Fruit fly (Drosophila melanogaster) whole organism, adult: Measurements from ENCODE around the gene kek3.

Experiments
- CG12768 ChIP-seq: fragments of 200-800 bp; sonication (Bioruptor generic); optimal IDR thresholded peaks from 2 replicates; lab custom pipeline; 2017; ENCODE audit warnings: missing biosample characterization, missing genetic modification characterization, mild to moderate bottlenecking, moderate library complexity, missing genetic modification reagents
- CG14711 ChIP-seq: fragments of 200-800 bp; sonication (Bioruptor generic); optimal IDR thresholded peaks from 2 replicates; lab custom pipeline; 2018; ENCODE audit warnings: missing biosample characterization, mild to moderate bottlenecking, missing genetic modification characterization, moderate library complexity
- CG5204 ChIP-seq: fragments of 200-800 bp; sonication (Bioruptor generic); optimal IDR thresholded peaks from 2 replicates; lab custom pipeline; 2016; ENCODE audit warnings: missing biosample characterization, missing genetic modification characterization
- CG7045 ChIP-seq: fragments of 200-800 bp; sonication (Bioruptor generic); optimal IDR thresholded peaks from 2 replicates; lab custom pipeline; 2017; ENCODE audit warnings: missing biosample characterization, mild to moderate bottlenecking, missing genetic modification characterization
- CG7101 ChIP-seq: fragments of 200-800 bp; sonication (Bioruptor generic); optimal IDR thresholded peaks from 2 replicates; lab custom pipeline; 2018; ENCODE audit warnings: missing biosample characterization, mild to moderate bottlenecking, missing genetic modification characterization, moderate library complexity
- Crg-1 ChIP-seq: fragments of 200-800 bp; sonication (Bioruptor generic); optimal IDR thresholded peaks from 2 replicates; lab custom pipeline; 2016; ENCODE audit warnings: missing biosample characterization, missing genetic modification characterization
- Hr96 ChIP-seq: fragments of 200-800 bp; sonication (Bioruptor generic); optimal IDR thresholded peaks from 2 replicates; lab custom pipeline; 2016; ENCODE audit warnings: missing biosample characterization, missing genetic modification characterization
- bab1 ChIP-seq: fragments of 200-800 bp; sonication (Bioruptor generic); optimal IDR thresholded peaks from 3 replicates; lab custom pipeline; 2019; ENCODE audit warnings: missing biosample characterization, mild to moderate bottlenecking, missing genetic modification characterization, moderate library complexity
- cnc ChIP-seq, 2 experiments: fragments of >200 bp; optimal IDR thresholded peaks; 2 replicates each; lab custom pipeline; 2017
- tj ChIP-seq: fragments of 200-800 bp; sonication (Bioruptor generic); optimal IDR thresholded peaks from 3 replicates; lab custom pipeline; 2017; ENCODE audit warnings: missing biosample characterization, mild to moderate bottlenecking, missing genetic modification characterization, moderate library complexity

DNA sequence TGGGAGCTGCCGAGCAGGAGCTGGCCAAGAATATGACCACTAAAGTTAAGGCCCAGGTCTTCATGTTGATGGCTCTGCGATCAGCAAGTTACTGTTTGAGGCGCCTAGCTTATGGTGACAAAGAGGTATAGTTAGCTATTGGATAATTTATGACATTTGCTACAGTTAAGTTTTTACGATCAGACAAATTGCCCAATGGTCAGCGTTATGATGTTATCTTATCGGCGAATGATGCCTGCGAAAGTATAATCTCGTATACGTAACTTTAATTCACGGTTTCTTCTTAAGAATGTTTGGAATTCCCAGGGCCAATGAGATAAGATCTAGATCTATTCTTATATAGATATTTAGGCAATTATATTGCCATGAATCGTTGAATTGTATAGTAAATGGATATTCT, 62.2 kb downstream of the kek3 start, which contains the start of gene CG15254:
- TF ChIP-seq CG7045 (GFP tag; lab: Kevin White, UChicago) (no peak), CG7101 (no peak), cnc (optimal IDR thresholded peaks at IDR 0.05; lab: Kevin White, UChicago) (no peak), CG14711 (tag; lab: Kevin White, UChicago) (no peak), CG5204 (no peak), tj (GFP tag; lab: Kevin White, UChicago) (no peak), bab1 (GFP tag; lab: Kevin White, UChicago) (no peak), Hr96 (GFP tag; lab: Kevin White, UChicago) (no peak), Crg-1 (GFP tag; lab: Kevin White, UChicago) (no peak), CG12768 (no peak)
